Fruit fly (Drosophila melanogaster) whole organism: ENCODE results near the gene FucTB.

Source experiments
- pan ChIP-seq: fragments of >200 bp; optimal IDR thresholded peaks from 2 replicates; lab custom pipeline; 2017
- psq ChIP-seq: fragments of >200 bp; optimal IDR thresholded peaks from 2 replicates; lab custom pipeline; 2017
- usp ChIP-seq: fragments of >200 bp; optimal IDR thresholded peaks from 2 replicates; lab custom pipeline; 2017; ENCODE audit warnings: missing biosample characterization, missing genetic modification characterization, mixed read lengths

DNA sequence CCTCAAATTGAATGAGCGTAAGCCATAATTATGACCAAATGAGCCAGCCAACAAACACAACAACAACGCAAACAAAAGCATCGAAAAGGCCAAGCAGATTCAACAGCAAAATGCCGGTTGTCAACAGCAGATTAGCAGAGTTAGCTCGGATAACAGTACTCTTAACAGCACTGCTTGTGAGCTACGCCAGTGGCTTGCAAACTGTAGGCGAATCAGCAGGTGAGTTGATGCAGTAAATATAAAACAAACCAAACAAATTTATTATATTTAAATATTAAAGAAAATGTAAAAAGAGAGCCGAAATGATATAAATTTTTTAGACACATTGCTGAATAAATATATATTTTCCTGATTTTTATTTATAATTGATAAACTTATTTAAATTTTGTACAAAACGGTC is 10.2 kb downstream of the FucTB start:
- TF ChIP-seq psq (no peak), pan (lab: Kevin White, UChicago) (no peak), usp (no peak)
